Worm (Caenorhabditis elegans) whole organism, L2 larva: ENCODE results near the gene R05G9.3.

Experiments used
- C34F6.9 ChIP-seq: fragments of 150-350 bp; optimal IDR thresholded peaks from 2 replicates; lab custom pipeline; 2014; ENCODE audit warnings: missing biosample characterization, missing genetic modification characterization
- F13H6.1 ChIP-seq: sonication (generic microtip); optimal IDR thresholded peaks from 2 replicates; lab custom pipeline; 2016; ENCODE audit warnings: missing genetic modification characterization, missing compliant biosample characterization
- R02D3.7 ChIP-seq: fragments of 150-350 bp; optimal IDR thresholded peaks from 2 replicates; lab custom pipeline; 2014; ENCODE audit warnings: missing biosample characterization, missing genetic modification characterization
- Y55F3AM.14 ChIP-seq: fragments of 200-800 bp; sonication (Bioruptor generic); optimal IDR thresholded peaks from 2 replicates; lab custom pipeline; 2018; ENCODE audit warnings: mild to moderate bottlenecking, missing genetic modification characterization, missing compliant biosample characterization
- alr-1 ChIP-seq: fragments of 150-350 bp; optimal IDR thresholded peaks from 2 replicates; lab custom pipeline; 2014; ENCODE audit warnings: missing biosample characterization, missing genetic modification characterization
- aly-2 ChIP-seq: fragments of 150-350 bp; optimal IDR thresholded peaks from 2 replicates; lab custom pipeline; 2014; ENCODE audit warnings: missing biosample characterization, missing genetic modification characterization
- ama-1 ChIP-seq: fragments of 150-350 bp; optimal IDR thresholded peaks from 2 replicates; lab custom pipeline; 2018; ENCODE audit warnings: inconsistent platforms
- blmp-1 ChIP-seq: sonication (generic microtip); optimal IDR thresholded peaks from 2 replicates; lab custom pipeline; 2017; ENCODE audit warnings: missing genetic modification characterization, mild to moderate bottlenecking, missing compliant biosample characterization, antibody characterized with exemption, moderate library complexity; ENCODE audit not compliant: insufficient read depth
- ceh-16 ChIP-seq: fragments of 150-350 bp; optimal IDR thresholded peaks from 2 replicates; lab custom pipeline; 2014; ENCODE audit warnings: missing biosample characterization, missing genetic modification characterization
- crh-2 ChIP-seq: sonication (generic microtip); optimal IDR thresholded peaks from 2 replicates; lab custom pipeline; 2017; ENCODE audit warnings: missing biosample characterization, missing genetic modification characterization
- egl-27 ChIP-seq: sonication (generic microtip); optimal IDR thresholded peaks from 3 replicates; lab custom pipeline; 2017; ENCODE audit warnings: missing biosample characterization, missing genetic modification reagents, missing genetic modification characterization
- elt-3 ChIP-seq: sonication (generic microtip); optimal IDR thresholded peaks from 2 replicates; lab custom pipeline; 2017; ENCODE audit warnings: missing biosample characterization, missing genetic modification characterization
- fos-1 ChIP-seq: fragments of 150-350 bp; optimal IDR thresholded peaks from 2 replicates; lab custom pipeline; 2014; ENCODE audit warnings: missing biosample characterization, missing genetic modification characterization
- gmeb-1 ChIP-seq: fragments of 150-350 bp; optimal IDR thresholded peaks from 2 replicates; lab custom pipeline; 2014; ENCODE audit warnings: missing biosample characterization, missing genetic modification characterization
- lin-11 ChIP-seq: fragments of 150-350 bp; sonication (generic microtip); optimal IDR thresholded peaks from 2 replicates; lab custom pipeline; 2014; ENCODE audit warnings: missing biosample characterization, missing genetic modification characterization, inconsistent platforms, mixed read lengths
- lin-13 ChIP-seq: fragments of 150-350 bp; optimal IDR thresholded peaks from 2 replicates; lab custom pipeline; 2014; ENCODE audit warnings: missing biosample characterization, missing genetic modification reagents, missing genetic modification characterization
- lin-39 ChIP-seq: fragments of 150-350 bp; optimal IDR thresholded peaks from 2 replicates; lab custom pipeline; 2014; ENCODE audit warnings: missing biosample characterization, missing genetic modification reagents, missing genetic modification characterization
- lsy-2 ChIP-seq, 2 experiments: fragments of 150-350 bp in 1 of 2; sonication (generic microtip) in 1 of 2; optimal IDR thresholded peaks; 2 replicates each; lab custom pipeline; 2014 to 2017; ENCODE audit warnings: missing biosample characterization in 2 of 2, missing genetic modification characterization in 2 of 2
- mab-5 ChIP-seq: fragments of 150-350 bp; optimal IDR thresholded peaks from 2 replicates; lab custom pipeline; 2014; ENCODE audit warnings: missing biosample characterization, missing genetic modification characterization
- mbf-1 ChIP-seq: sonication (generic microtip); optimal IDR thresholded peaks from 2 replicates; lab custom pipeline; 2017; ENCODE audit warnings: missing biosample characterization, missing genetic modification characterization
- mdl-1 ChIP-seq, 2 experiments: fragments of 150-350 bp in 1 of 2; sonication (generic microtip) in 1 of 2; optimal IDR thresholded peaks; 2 replicates each; lab custom pipeline; 2017; ENCODE audit warnings: missing biosample characterization in 2 of 2, missing genetic modification characterization in 2 of 2
- nhr-10 ChIP-seq: sonication (generic microtip); optimal IDR thresholded peaks from 2 replicates; lab custom pipeline; 2017; ENCODE audit warnings: missing biosample characterization, missing genetic modification characterization
- nhr-11 ChIP-seq: fragments of 150-350 bp; optimal IDR thresholded peaks from 2 replicates; lab custom pipeline; 2014; ENCODE audit warnings: missing biosample characterization, missing genetic modification characterization
- nhr-12 ChIP-seq: fragments of 150-350 bp; optimal IDR thresholded peaks from 2 replicates; lab custom pipeline; 2014; ENCODE audit warnings: missing biosample characterization, missing genetic modification characterization
- nhr-129 ChIP-seq: fragments of 150-350 bp; optimal IDR thresholded peaks from 2 replicates; lab custom pipeline; 2014; ENCODE audit warnings: missing biosample characterization, missing genetic modification characterization
- nhr-21 ChIP-seq: fragments of 150-350 bp; optimal IDR thresholded peaks from 2 replicates; lab custom pipeline; 2014; ENCODE audit warnings: missing biosample characterization, missing genetic modification characterization
- nhr-23 ChIP-seq: fragments of 150-350 bp; optimal IDR thresholded peaks from 2 replicates; lab custom pipeline; 2014; ENCODE audit warnings: missing biosample characterization, missing genetic modification reagents, missing genetic modification characterization
- nhr-25 ChIP-seq: fragments of 150-350 bp; sonication (generic microtip); optimal IDR thresholded peaks from 3 replicates; lab custom pipeline; 2014; ENCODE audit warnings: missing biosample characterization, missing genetic modification characterization
- nhr-6 ChIP-seq: fragments of 150-350 bp; optimal IDR thresholded peaks from 2 replicates; lab custom pipeline; 2014; ENCODE audit warnings: missing biosample characterization, missing genetic modification characterization
- peb-1 ChIP-seq: fragments of 150-350 bp; optimal IDR thresholded peaks from 2 replicates; lab custom pipeline; 2014; ENCODE audit warnings: missing biosample characterization, missing genetic modification characterization
- sma-3 ChIP-seq: sonication (generic microtip); optimal IDR thresholded peaks from 2 replicates; lab custom pipeline; 2016; ENCODE audit warnings: missing genetic modification reagents, missing genetic modification characterization, missing compliant biosample characterization
- sma-9 ChIP-seq, 2 experiments: fragments of 150-350 bp in 1 of 2; sonication (generic microtip) in 1 of 2; optimal IDR thresholded peaks; 2 replicates each; lab custom pipeline; 2014 to 2016; ENCODE audit warnings: missing genetic modification characterization in 2 of 2, mild to moderate bottlenecking in 1 of 2, missing biosample characterization in 1 of 2, missing compliant biosample characterization in 1 of 2, missing genetic modification reagents in 1 of 2, moderate library complexity in 1 of 2
- snpc-4 ChIP-seq: fragments of 150-350 bp; optimal IDR thresholded peaks from 2 replicates; lab custom pipeline; 2014; ENCODE audit warnings: missing biosample characterization, missing genetic modification characterization
- unc-39 ChIP-seq: fragments of 150-350 bp; optimal IDR thresholded peaks from 2 replicates; lab custom pipeline; 2014; ENCODE audit warnings: missing biosample characterization, missing genetic modification characterization
- unc-55 ChIP-seq: fragments of 150-350 bp; sonication (generic microtip); optimal IDR thresholded peaks from 3 replicates; lab custom pipeline; 2014; ENCODE audit warnings: missing biosample characterization, missing genetic modification reagents, missing genetic modification characterization
- unc-62 ChIP-seq: fragments of 150-350 bp; optimal IDR thresholded peaks from 2 replicates; lab custom pipeline; 2014; ENCODE audit warnings: missing biosample characterization, missing genetic modification reagents, missing genetic modification characterization
- ztf-1 ChIP-seq: fragments of 200-800 bp; sonication (Bioruptor generic); conservative IDR thresholded peaks from 2 replicates; pipeline ENCODE4 v1.3.6; 2022; ENCODE audit warnings: missing genetic modification characterization, missing compliant biosample characterization
- ztf-11 ChIP-seq: sonication (generic microtip); optimal IDR thresholded peaks from 2 replicates; lab custom pipeline; 2017; ENCODE audit warnings: missing biosample characterization, missing genetic modification characterization
- ztf-4 ChIP-seq: fragments of 150-350 bp; optimal IDR thresholded peaks from 2 replicates; lab custom pipeline; 2014; ENCODE audit warnings: missing biosample characterization, missing genetic modification characterization

R05G9.3 gene

ce11 chrII:6486344-6486743 lies 15.0 kb downstream of the R05G9.3 start:
- no peak for TF ChIP-seq nhr-10 (tag; lab: Kevin White, UChicago)
- TF ChIP-seq R02D3.7 (tag; lab: Kevin White, UChicago) = no peak
- TF ChIP-seq ztf-11 = no peak
- no peak for TF ChIP-seq nhr-6
- no peak for TF ChIP-seq nhr-12 (tag; lab: Kevin White, UChicago)
- peak; percentile 36 for TF ChIP-seq crh-2
- TF ChIP-seq egl-27 = no peak
- peak; percentile 66 for TF ChIP-seq fos-1
- TF ChIP-seq nhr-21 (tag; lab: Kevin White, UChicago) = no peak
- TF ChIP-seq snpc-4 (tag; lab: Kevin White, UChicago) = no peak
- TF ChIP-seq lsy-2 (tag; optimal IDR thresholded peaks at IDR 0.05; lab: Kevin White, UChicago) = peak in 1 of 2 experiments; percentile 51
- TF ChIP-seq unc-62 (GFP tag; lab: Kevin White, UChicago) = no peak
- no peak for TF ChIP-seq unc-55 (GFP tag; lab: Kevin White, UChicago)
- TF ChIP-seq sma-3 = no peak
- peak; percentile 47 for TF ChIP-seq F13H6.1 (tag; lab: Kevin White, UChicago)
- TF ChIP-seq peb-1 (tag; lab: Kevin White, UChicago) = no peak
- TF ChIP-seq sma-9 (GFP tag; optimal IDR thresholded peaks at IDR 0.05; lab: Kevin White, UChicago) = peak; percentile 47
- no peak for TF ChIP-seq sma-9 (tag; optimal IDR thresholded peaks at IDR 0.05; lab: Kevin White, UChicago)
- TF ChIP-seq mab-5 = peak; percentile 67
- TF ChIP-seq lin-11 (tag; lab: Kevin White, UChicago) = no peak
- TF ChIP-seq nhr-129 = peak; percentile 12
- TF ChIP-seq nhr-23 (tag; lab: Kevin White, UChicago) = no peak

- TF ChIP-seq unc-55 (GFP tag; lab: Kevin White, UChicago) = no peak
- TF ChIP-seq mab-5 = no peak
- TF ChIP-seq R02D3.7 (tag; lab: Kevin White, UChicago) = no peak
- no peak for TF ChIP-seq ceh-16 (tag; lab: Kevin White, UChicago)
- no peak for TF ChIP-seq gmeb-1 (tag; lab: Kevin White, UChicago)
- no peak for TF ChIP-seq blmp-1 (tag; lab: Kevin White, UChicago)
- no peak for TF ChIP-seq C34F6.9 (tag; lab: Kevin White, UChicago)
- no peak for TF ChIP-seq mbf-1 (tag; lab: Kevin White, UChicago)
- TF ChIP-seq unc-39 (tag; lab: Kevin White, UChicago) = no peak
- TF ChIP-seq lin-11 (tag; lab: Kevin White, UChicago) = no peak
- TF ChIP-seq Y55F3AM.14 (GFP tag; lab: Kevin White, UChicago) = no peak
- TF ChIP-seq lin-39 (tag; lab: Kevin White, UChicago) = no peak
- TF ChIP-seq elt-3 (tag; lab: Kevin White, UChicago) = no peak
- TF ChIP-seq nhr-23 (tag; lab: Kevin White, UChicago) = no peak
- no peak for TF ChIP-seq ztf-11
- TF ChIP-seq mdl-1 (tag; optimal IDR thresholded peaks at IDR 0.05; lab: Kevin White, UChicago) = no peak
- TF ChIP-seq F13H6.1 (tag; lab: Kevin White, UChicago) = no peak
- TF ChIP-seq nhr-21 (tag; lab: Kevin White, UChicago) = no peak
- no peak for TF ChIP-seq sma-3
Observed at ce11 chrII:6484876-6485526, 16.3 kb downstream of the R05G9.3 start, which contains the start of the genes lido-16 and plpp-1.2. Gene lido-16, minus strand, starts transcription at chrII:6484976. Gene plpp-1.2, plus strand, starts transcription at chrII:6485476.

DNA sequence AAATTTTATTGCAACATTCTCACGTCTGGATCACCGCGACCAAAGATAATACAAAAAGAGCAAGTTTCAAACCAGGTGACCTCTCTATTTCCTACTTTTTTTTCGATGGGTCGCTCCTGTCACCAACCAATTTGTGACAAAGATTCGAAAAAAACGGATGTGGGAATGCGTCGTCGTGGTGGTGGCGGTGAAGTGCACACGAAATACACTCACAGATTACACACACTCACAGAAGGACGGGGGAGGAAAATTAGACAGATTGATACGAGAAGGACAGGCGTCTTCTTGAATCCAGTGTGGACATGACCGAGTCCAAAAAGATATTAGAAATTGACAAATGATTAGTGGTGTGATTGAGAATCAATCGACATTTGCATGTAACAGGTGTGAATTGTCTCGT lies 18.6 kb downstream of the R05G9.3 start:
- TF ChIP-seq R02D3.7 (tag; lab: Kevin White, UChicago) = no peak
- TF ChIP-seq unc-39 (tag; lab: Kevin White, UChicago) = no peak
- no peak for TF ChIP-seq nhr-12 (tag; lab: Kevin White, UChicago)
- no peak for TF ChIP-seq Y55F3AM.14 (GFP tag; lab: Kevin White, UChicago)
- TF ChIP-seq nhr-25 (tag; lab: Kevin White, UChicago) = no peak
- no peak for TF ChIP-seq fos-1
- TF ChIP-seq lin-13 = no peak
- TF ChIP-seq elt-3 (tag; lab: Kevin White, UChicago) = no peak
- no peak for TF ChIP-seq ztf-1 (GFP tag; lab: Robert Waterston, UW)
- TF ChIP-seq nhr-11 (tag; lab: Kevin White, UChicago) = no peak
- TF ChIP-seq sma-3 = no peak
- TF ChIP-seq ama-1 = no peak
- TF ChIP-seq alr-1 (tag; lab: Kevin White, UChicago) = no peak
- no peak for TF ChIP-seq nhr-21 (tag; lab: Kevin White, UChicago)
- no peak for TF ChIP-seq ztf-4 (tag; lab: Kevin White, UChicago)
- TF ChIP-seq aly-2 (tag; lab: Kevin White, UChicago) = no peak
- no peak for TF ChIP-seq nhr-23 (tag; lab: Kevin White, UChicago)
- no peak for TF ChIP-seq crh-2
